Fruit fly (Drosophila melanogaster) whole organism, adult: ENCODE data around the gene mRpS26.

ENCODE experiments used
- CG33017 ChIP-seq: fragments of 200-800 bp; sonication (Bioruptor generic); optimal IDR thresholded peaks from 2 replicates; lab custom pipeline; 2018; ENCODE audit warnings: missing biosample characterization, mild to moderate bottlenecking, missing genetic modification characterization, moderate library complexity
- Clk ChIP-seq: fragments of 200-800 bp; sonication (Bioruptor generic); optimal IDR thresholded peaks from 2 replicates; lab custom pipeline; 2017; ENCODE audit warnings: missing biosample characterization, missing genetic modification characterization
- Crg-1 ChIP-seq: fragments of 200-800 bp; sonication (Bioruptor generic); optimal IDR thresholded peaks from 2 replicates; lab custom pipeline; 2016; ENCODE audit warnings: missing biosample characterization, missing genetic modification characterization
- tj ChIP-seq: fragments of 200-800 bp; sonication (Bioruptor generic); optimal IDR thresholded peaks from 3 replicates; lab custom pipeline; 2017; ENCODE audit warnings: missing biosample characterization, mild to moderate bottlenecking, missing genetic modification characterization, moderate library complexity

DNA sequence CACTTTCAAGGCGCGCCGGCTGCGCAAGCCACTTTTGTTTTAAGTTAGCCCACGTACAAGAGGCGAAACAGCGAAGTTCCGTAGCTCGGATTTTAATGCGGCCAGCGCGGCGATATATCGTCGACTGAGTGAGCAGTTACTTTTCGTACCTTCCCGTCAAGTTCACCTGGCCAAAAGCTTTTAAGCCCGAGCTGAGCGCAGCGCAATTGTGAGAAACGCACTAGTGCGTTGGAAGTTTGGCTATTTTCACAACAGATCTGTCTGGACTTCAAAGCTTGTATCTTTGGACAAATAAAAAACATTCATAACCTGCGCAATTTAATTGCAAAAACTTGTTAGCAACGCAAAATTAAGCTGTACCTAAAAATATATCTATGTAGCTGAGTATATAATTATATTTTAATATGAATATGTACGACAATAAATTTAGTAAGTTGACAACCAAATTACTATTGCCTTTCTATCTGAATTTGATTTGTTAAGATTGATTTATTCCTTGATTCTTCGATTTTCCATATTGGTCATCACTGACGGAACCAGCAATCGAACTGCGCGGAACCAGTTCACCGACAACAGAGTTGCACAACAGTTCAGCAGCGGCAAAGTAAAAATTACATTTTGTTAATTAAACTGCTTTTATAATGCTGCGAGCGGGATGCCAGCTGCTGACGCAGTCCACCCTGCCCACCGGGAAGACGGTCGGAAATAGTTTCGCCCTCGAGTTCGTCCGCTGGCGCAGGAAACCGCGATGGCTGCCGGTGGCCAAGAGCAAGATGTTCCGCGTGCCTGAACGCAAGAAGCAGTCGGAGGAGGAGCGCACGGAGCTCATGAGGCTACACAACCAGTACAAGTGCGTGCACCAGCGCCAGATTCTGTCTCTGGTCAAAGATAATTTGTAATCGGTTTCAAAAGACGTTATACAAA, at the start of gene mRpS26, which contains the start of gene CG13698:
- TF ChIP-seq Clk (GFP tag; lab: Kevin White, UChicago) (peak; percentile 34), tj (peak; percentile 92), CG33017 (tag; lab: Kevin White, UChicago) (peak; percentile 80), Crg-1 (peak; percentile 46)
